Worm (Caenorhabditis elegans): ENCODE measurements around the gene egl-3.

DNA sequence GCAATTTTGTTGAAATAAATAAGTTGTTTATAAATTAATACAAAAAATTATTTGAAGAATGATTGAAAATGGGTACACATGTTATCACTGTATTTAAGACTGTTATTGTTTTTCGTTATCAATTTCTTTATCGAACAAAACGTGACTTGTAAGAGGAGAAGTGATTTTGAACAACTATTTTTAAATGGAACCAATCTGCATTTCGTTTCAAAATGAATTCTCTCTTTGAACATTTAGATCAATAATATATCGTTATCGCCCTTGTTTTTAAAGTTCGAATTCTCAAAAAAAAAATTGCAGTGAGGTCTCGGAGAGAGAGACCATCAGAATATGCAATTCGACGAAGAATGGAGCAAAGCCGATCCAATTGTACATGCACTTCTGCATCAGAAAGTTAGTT lies 5.7 kb upstream of the egl-3 start, which contains the start of gene cul-5:
- TF ChIP-seq nhr-77 (tag; optimal IDR thresholded peaks at IDR 0.05) (no peak), fkh-10 (GFP tag; optimal IDR thresholded peaks at IDR 0.05) (no peak), unc-62 (GFP tag; optimal IDR thresholded peaks at IDR 0.05) (no peak), elt-1 (tag; optimal IDR thresholded peaks at IDR 0.05) (no peak), snpc-4 (tag; optimal IDR thresholded peaks at IDR 0.05) (no peak), fos-1 (tag; optimal IDR thresholded peaks at IDR 0.05) (no peak), nhr-237 (tag; optimal IDR thresholded peaks at IDR 0.05) (no peak), elt-3 (tag; optimal IDR thresholded peaks at IDR 0.05) (no peak), ama-1 (optimal IDR thresholded peaks at IDR 0.05) (no peak), lin-39 (tag; optimal IDR thresholded peaks at IDR 0.05) (no peak)
